Worm (Caenorhabditis elegans) whole organism, young adult: Measurements from ENCODE around the gene F58E1.13.

Experiments used
- B0261.1 ChIP-seq: sonication (generic microtip); optimal IDR thresholded peaks from 2 replicates; lab custom pipeline; 2016; ENCODE audit warnings: mild to moderate bottlenecking, missing genetic modification characterization, moderate library complexity, missing compliant biosample characterization
- C17E4.6 ChIP-seq: fragments of 200-800 bp; sonication (Bioruptor generic); IDR thresholded peaks from 2 replicates; pipeline ENCODE4 v1.3.6; 2022; ENCODE audit warnings: missing genetic modification reagents, missing genetic modification characterization, missing compliant biosample characterization
- D2030.7 ChIP-seq: fragments of 200-800 bp; sonication (Bioruptor generic); IDR thresholded peaks from 2 replicates; pipeline ENCODE4 v1.3.6; 2022; ENCODE audit warnings: missing genetic modification reagents, missing genetic modification characterization, missing compliant biosample characterization
- F39B2.1 ChIP-seq: fragments of 200-800 bp; sonication (Bioruptor generic); IDR thresholded peaks from 2 replicates; pipeline ENCODE4 v1.3.6; 2022; ENCODE audit warnings: missing genetic modification reagents, missing genetic modification characterization, missing compliant biosample characterization
- K11D2.4 ChIP-seq: fragments of 200-800 bp; sonication (Bioruptor generic); IDR thresholded peaks from 2 replicates; pipeline ENCODE4 v1.3.6; 2022; ENCODE audit warnings: missing genetic modification reagents, missing genetic modification characterization, missing compliant biosample characterization
- T07F8.4 ChIP-seq: sonication (generic microtip); optimal IDR thresholded peaks from 2 replicates; lab custom pipeline; 2016; ENCODE audit warnings: mild to moderate bottlenecking, missing genetic modification characterization, moderate library complexity, missing compliant biosample characterization
- T26A5.8 ChIP-seq: sonication (generic microtip); optimal IDR thresholded peaks from 2 replicates; lab custom pipeline; 2016; ENCODE audit warnings: missing genetic modification characterization, missing compliant biosample characterization
- Y53G8AR.9 ChIP-seq: fragments of 200-800 bp; sonication (Bioruptor generic); conservative IDR thresholded peaks from 2 replicates; pipeline ENCODE4 v1.3.6; 2022; ENCODE audit warnings: missing genetic modification reagents, missing genetic modification characterization, missing compliant biosample characterization
- Y56A3A.18 ChIP-seq: fragments of 200-800 bp; sonication (Bioruptor generic); IDR thresholded peaks from 2 replicates; pipeline ENCODE4 v1.3.6; 2022; ENCODE audit warnings: missing genetic modification reagents, missing genetic modification characterization, missing compliant biosample characterization
- aptf-2 ChIP-seq: fragments of 200-800 bp; sonication (Bioruptor generic); conservative IDR thresholded peaks from 2 replicates; pipeline ENCODE4 v1.3.6; 2022; ENCODE audit warnings: missing genetic modification reagents, missing genetic modification characterization, missing compliant biosample characterization
- athp-1 ChIP-seq: sonication (generic microtip); optimal IDR thresholded peaks from 2 replicates; lab custom pipeline; 2017; ENCODE audit warnings: mild to moderate bottlenecking, missing genetic modification characterization, missing compliant biosample characterization
- attf-5 ChIP-seq: fragments of 200-800 bp; sonication (Bioruptor generic); optimal IDR thresholded peaks from 2 replicates; lab custom pipeline; 2018; ENCODE audit warnings: mild to moderate bottlenecking, missing genetic modification characterization, missing compliant biosample characterization
- attf-6 ChIP-seq: fragments of 200-800 bp; sonication (Bioruptor generic); IDR thresholded peaks from 2 replicates; pipeline ENCODE4 v1.3.6; 2022; ENCODE audit warnings: missing genetic modification reagents, missing genetic modification characterization, missing compliant biosample characterization
- cebp-2 ChIP-seq: fragments of 200-800 bp; sonication (Bioruptor generic); IDR thresholded peaks from 2 replicates; pipeline ENCODE4 v1.3.6; 2022; ENCODE audit warnings: missing genetic modification characterization, missing compliant biosample characterization
- ceh-27 ChIP-seq: fragments of 200-800 bp; sonication (Bioruptor generic); optimal IDR thresholded peaks from 2 replicates; lab custom pipeline; 2018; ENCODE audit warnings: mild to moderate bottlenecking, missing genetic modification characterization, moderate library complexity, missing compliant biosample characterization
- hmg-20 ChIP-seq: fragments of 200-800 bp; sonication (Bioruptor generic); IDR thresholded peaks from 2 replicates; pipeline ENCODE4 v1.3.6; 2022; ENCODE audit warnings: missing genetic modification reagents, missing genetic modification characterization, missing compliant biosample characterization
- lag-1 ChIP-seq: fragments of 200-800 bp; sonication (Bioruptor generic); IDR thresholded peaks from 2 replicates; pipeline ENCODE4 v1.3.6; 2022; ENCODE audit warnings: missing genetic modification reagents, missing genetic modification characterization, missing compliant biosample characterization
- let-607 ChIP-seq, 2 experiments: fragments of 200-800 bp in 1 of 2; sonication (Bioruptor generic) in 1 of 2; sonication (generic microtip) in 1 of 2; optimal IDR thresholded peaks; 2 replicates each; lab custom pipeline; 2016 to 2018; ENCODE audit warnings: mild to moderate bottlenecking in 2 of 2, missing compliant biosample characterization in 2 of 2, missing genetic modification characterization in 2 of 2, moderate library complexity in 2 of 2, missing genotype in 1 of 2
- lin-26 ChIP-seq: fragments of 200-800 bp; sonication (Bioruptor generic); IDR thresholded peaks from 2 replicates; pipeline ENCODE4 v1.3.6; 2022; ENCODE audit warnings: missing genetic modification reagents, missing genetic modification characterization, missing compliant biosample characterization
- lin-40 ChIP-seq: sonication (generic microtip); optimal IDR thresholded peaks from 2 replicates; lab custom pipeline; 2016; ENCODE audit warnings: missing genetic modification characterization, mild to moderate bottlenecking, missing compliant biosample characterization, missing genotype, missing genetic modification reagents
- lin-54 ChIP-seq: fragments of 200-800 bp; sonication (Bioruptor generic); optimal IDR thresholded peaks from 2 replicates; lab custom pipeline; 2018; ENCODE audit warnings: mild to moderate bottlenecking, missing genetic modification characterization, missing compliant biosample characterization
- madf-10 ChIP-seq: sonication (generic microtip); optimal IDR thresholded peaks from 2 replicates; lab custom pipeline; 2016; ENCODE audit warnings: mild to moderate bottlenecking, missing genetic modification characterization, missing compliant biosample characterization
- mel-28 ChIP-seq: sonication (generic microtip); optimal IDR thresholded peaks from 2 replicates; lab custom pipeline; 2016; ENCODE audit warnings: borderline replicate concordance, mild to moderate bottlenecking, missing genetic modification characterization, missing compliant biosample characterization
- rcor-1 ChIP-seq: fragments of 200-800 bp; sonication (Bioruptor generic); IDR thresholded peaks from 2 replicates; pipeline ENCODE4 v1.3.6; 2022; ENCODE audit warnings: missing genetic modification reagents, missing genetic modification characterization, missing compliant biosample characterization
- repo-1 ChIP-seq: sonication (generic microtip); optimal IDR thresholded peaks from 2 replicates; lab custom pipeline; 2017; ENCODE audit warnings: mild to moderate bottlenecking, missing genetic modification characterization, missing compliant biosample characterization
- rpc-1 ChIP-seq, 2 experiments: fragments of 150-350 bp in 1 of 2; sonication (generic microtip) in 1 of 2; optimal IDR thresholded peaks; 2 replicates each; lab custom pipeline; 2014 to 2018; ENCODE audit warnings: missing biosample characterization in 1 of 2, missing genetic modification characterization in 1 of 2, missing genetic modification reagents in 1 of 2, missing genotype in 1 of 2
- sdz-38 ChIP-seq: sonication (generic microtip); optimal IDR thresholded peaks from 2 replicates; lab custom pipeline; 2016; ENCODE audit warnings: missing genotype, missing genetic modification characterization, missing compliant biosample characterization
- tbp1 ChIP-seq: fragments of 200-800 bp; sonication (Bioruptor generic); optimal IDR thresholded peaks from 2 replicates; lab custom pipeline; 2018; ENCODE audit warnings: mild to moderate bottlenecking, missing genetic modification characterization, missing compliant biosample characterization
- tbx-9 ChIP-seq: sonication (generic microtip); optimal IDR thresholded peaks from 2 replicates; lab custom pipeline; 2016; ENCODE audit warnings: borderline replicate concordance, missing genetic modification characterization, inconsistent platforms, missing compliant biosample characterization
- unc-130 ChIP-seq: sonication (generic microtip); optimal IDR thresholded peaks from 2 replicates; lab custom pipeline; 2016; ENCODE audit warnings: missing genetic modification reagents, missing genetic modification characterization, missing compliant biosample characterization
- xnd-1 ChIP-seq: sonication (generic microtip); optimal IDR thresholded peaks from 2 replicates; lab custom pipeline; 2016; ENCODE audit warnings: missing genotype, missing genetic modification reagents, missing genetic modification characterization, missing compliant biosample characterization
- ztf-3 ChIP-seq: fragments of 200-800 bp; sonication (Bioruptor generic); optimal IDR thresholded peaks from 2 replicates; lab custom pipeline; 2018; ENCODE audit warnings: mild to moderate bottlenecking, missing genetic modification characterization, missing compliant biosample characterization

Gene F58E1.13

ce11 chrII:1709959-1710358 is 14.3 kb upstream of the F58E1.13 start, which contains the start of gene fbxa-184:
Gene fbxa-184 (plus strand): TSS chrII:1710259.
- TF ChIP-seq Y53G8AR.9 (GFP tag; lab: Robert Waterston, UW), result no peak
- no peak for TF ChIP-seq attf-5 (GFP tag; lab: Kevin White, UChicago)
- peak; percentile 81 for TF ChIP-seq aptf-2 (GFP tag; lab: Robert Waterston, UW)
- TF ChIP-seq xnd-1 (tag; lab: Kevin White, UChicago), result no peak

DNA sequence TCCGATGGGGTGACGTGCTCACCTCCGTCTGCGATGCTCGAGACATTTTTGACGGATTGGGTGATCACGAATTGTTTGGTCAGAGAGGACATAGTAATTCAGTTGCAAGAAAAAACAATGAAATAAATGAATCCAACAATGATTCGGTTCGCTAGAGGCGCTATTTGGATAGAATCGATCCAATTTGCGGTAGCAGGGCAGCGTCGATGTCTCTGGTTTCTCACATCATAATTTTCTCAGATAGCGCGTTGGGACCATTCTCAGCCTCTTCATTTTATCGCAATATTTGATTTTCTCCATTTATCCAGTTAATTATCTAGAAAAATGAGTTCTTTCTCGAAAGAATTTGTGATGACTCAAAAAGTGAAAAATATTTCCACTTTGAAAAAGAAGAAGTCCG is 10.7 kb upstream of the F58E1.13 start, which contains the start of gene sdz-18:
Gene sdz-18 (minus strand): TSS at position 101 of the 400 bp plus-strand sequence.
- TF ChIP-seq C17E4.6 (GFP tag; lab: Robert Waterston, UW) (no peak), lin-40 (tag; lab: Kevin White, UChicago) (no peak), athp-1 (tag; lab: Kevin White, UChicago) (no peak), let-607 (tag; optimal IDR thresholded peaks at IDR 0.05; lab: Kevin White, UChicago) (no peak), sdz-38 (tag; lab: Kevin White, UChicago) (no peak), rcor-1 (GFP tag; lab: Robert Waterston, UW) (no peak), lin-54 (GFP tag; lab: Kevin White, UChicago) (no peak), repo-1 (tag; lab: Kevin White, UChicago) (no peak), tbx-9 (no peak), ztf-3 (no peak), mel-28 (tag; lab: Kevin White, UChicago) (no peak)

DNA sequence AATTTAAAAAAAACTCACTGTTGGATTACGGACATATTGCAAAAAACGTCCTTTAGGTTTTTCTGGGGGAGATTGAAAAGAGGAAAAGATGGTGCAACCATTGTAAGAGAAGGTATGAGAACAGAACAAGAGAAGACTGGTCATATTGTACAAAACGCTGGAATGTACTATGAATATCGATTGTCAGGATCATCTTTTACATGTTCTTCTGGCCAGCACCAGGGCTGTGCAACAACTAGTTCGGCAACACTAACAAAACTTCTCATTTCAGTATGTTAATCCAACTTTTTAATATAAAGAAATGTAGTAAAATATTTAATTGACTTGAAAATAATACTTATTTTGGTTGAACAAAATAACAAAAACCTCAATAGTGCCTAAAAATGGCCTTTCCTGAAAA is 7.7 kb upstream of the F58E1.13 start, which contains the start of gene fbxb-47:
Gene fbxb-47 (minus strand): TSS at position 101 of the 400 bp plus-strand sequence.
- TF ChIP-seq D2030.7 (GFP tag; lab: Robert Waterston, UW) (no peak), lag-1 (GFP tag; lab: Robert Waterston, UW) (no peak), ceh-27 (no peak), xnd-1 (tag; lab: Kevin White, UChicago) (no peak), attf-6 (no peak), K11D2.4 (GFP tag; lab: Robert Waterston, UW) (no peak), unc-130 (GFP tag; lab: Kevin White, UChicago) (no peak), T26A5.8 (tag; lab: Kevin White, UChicago) (no peak), Y56A3A.18 (GFP tag; lab: Robert Waterston, UW) (no peak), F39B2.1 (GFP tag; lab: Robert Waterston, UW) (no peak), hmg-20 (GFP tag; lab: Robert Waterston, UW) (no peak), T07F8.4 (no peak), madf-10 (tag; lab: Kevin White, UChicago) (no peak), cebp-2 (GFP tag; lab: Robert Waterston, UW) (no peak)
- TF ChIP-seq, all 124 proteins: peak for 0

ce11 chrII:1700518-1701091 is 4.9 kb upstream of the F58E1.13 start:
- TF ChIP-seq B0261.1 (tag; lab: Kevin White, UChicago), result peak; percentile 59
- TF ChIP-seq tbp1, result peak; percentile 76
- TF ChIP-seq rpc-1 (optimal IDR thresholded peaks at IDR 0.05; lab: Kevin White, UChicago), result peak; percentile 32
- TF ChIP-seq rpc-1 (tag; optimal IDR thresholded peaks at IDR 0.05; lab: Kevin White, UChicago), result peak; percentile 66
- peak; percentile 61; the same call in 1 of the 2 replicates for TF ChIP-seq lin-26 (GFP tag; lab: Robert Waterston, UW)
